Fruit fly (Drosophila melanogaster): ENCODE data around the gene CG18477.
"Not testable (repeated sequence)": the region's sequence is repeated elsewhere in the genome, so short reads cannot be mapped to it uniquely, and the experiment has no call there.

DNA sequence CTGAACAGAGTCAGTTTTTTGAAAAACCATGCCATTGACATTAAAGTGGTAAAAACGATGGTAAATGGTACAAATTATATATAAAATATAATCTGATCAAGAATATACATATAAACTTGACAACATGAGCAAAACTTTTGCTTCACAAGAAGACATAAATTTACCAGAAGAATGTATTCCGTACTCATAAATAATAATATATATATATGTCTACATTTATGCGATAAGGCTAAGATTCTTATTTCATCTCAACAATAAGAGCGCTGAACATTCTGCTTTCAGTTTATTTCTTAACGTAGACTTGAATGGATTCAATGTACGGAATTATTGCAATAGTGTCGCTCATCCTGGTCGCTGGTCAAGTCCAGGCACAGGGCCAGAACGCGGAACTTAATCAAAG lies 34.9 kb downstream of the CG18477 start, which contains the start of gene CG31780:
- TF ChIP-seq dl (GFP tag; optimal IDR thresholded peaks at IDR 0.05; ENCODE audit: insufficient read depth in 1 of 2, partially characterized antibody in 2 of 2); woc (GFP tag; optimal IDR thresholded peaks at IDR 0.05); OdsH (GFP tag; optimal IDR thresholded peaks at IDR 0.05); psq (GFP tag; optimal IDR thresholded peaks at IDR 0.05): not testable (repeated sequence)

Measured in whole organism, wandering third instar larva.